Worm (Caenorhabditis elegans): Measurements from ENCODE around the gene Y51B9A.7.

ce11 chrII:9443522-9443921 is 43.7 kb downstream of the Y51B9A.7 start, which contains the start of gene chil-15:
- TF ChIP-seq unc-39 (tag; optimal IDR thresholded peaks at IDR 0.05) (no peak), nhr-11 (tag; optimal IDR thresholded peaks at IDR 0.05) (no peak)
